Worm (Caenorhabditis elegans) whole organism, early embryonic: ENCODE results near the gene K11H3.5.

ENCODE experiments used
- F13C5.2 ChIP-seq: sonication (generic microtip); optimal IDR thresholded peaks from 2 replicates; lab custom pipeline; 2017; ENCODE audit warnings: mild to moderate bottlenecking, missing genetic modification characterization, inconsistent platforms, missing compliant biosample characterization
- ama-1 ChIP-seq: fragments of 150-350 bp; optimal IDR thresholded peaks from 2 replicates; lab custom pipeline; 2014
- ets-7 ChIP-seq: sonication (generic microtip); optimal IDR thresholded peaks from 2 replicates; lab custom pipeline; 2016; ENCODE audit warnings: missing genotype, missing genetic modification characterization, missing compliant biosample characterization
- tbx-37 ChIP-seq: fragments of 200-800 bp; sonication (Bioruptor generic); conservative IDR thresholded peaks from 2 replicates; pipeline ENCODE4 v1.3.6; 2022; ENCODE audit warnings: missing genetic modification reagents, missing genetic modification characterization, missing compliant biosample characterization

- TF ChIP-seq ets-7: no peak
- TF ChIP-seq ama-1 (lab: Kevin White, UChicago): no peak
- no peak for TF ChIP-seq tbx-37 (GFP tag; lab: Robert Waterston, UW)
- TF ChIP-seq F13C5.2: no peak
Measured at ce11 chrIII:9832569-9832968, 11.0 kb upstream of the K11H3.5 start.
